Fruit fly (Drosophila melanogaster): ENCODE measurements around the gene aly.
A peak's percentile ranks its signal among the peaks of the same experiment; 100 is the strongest.

The aly gene

DNA sequence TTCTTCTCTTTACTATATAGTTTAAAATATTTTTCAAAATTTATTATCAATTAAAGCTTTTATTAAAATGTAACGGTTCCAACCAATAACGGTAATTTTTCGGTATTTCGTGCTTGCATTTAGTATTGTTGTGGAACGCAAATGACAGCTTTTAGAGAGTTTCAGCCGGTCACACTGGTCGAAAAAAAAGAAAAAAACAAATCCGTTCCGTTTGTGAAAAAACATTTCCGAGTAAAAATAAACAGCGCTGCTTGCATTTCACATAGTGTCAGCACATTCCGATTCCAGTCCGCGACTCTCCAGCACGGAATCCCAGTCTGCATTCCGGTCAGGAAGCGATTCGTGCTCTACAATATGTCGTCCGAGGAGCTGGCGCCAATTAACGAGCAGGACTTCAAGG, 23.9 kb upstream of the aly start, which contains the start of gene CG32485 (continued):
- 0 out of 2 replicates have a peak, but pooled peaks have one; percentile 12 for TF ChIP-seq HLH3B (GFP tag; IDR thresholded peaks at IDR 0.05)
- TF ChIP-seq Hr3 (GFP tag; optimal IDR thresholded peaks at IDR 0.05): no peak
- TF ChIP-seq fd3F (GFP tag; optimal IDR thresholded peaks at IDR 0.05): no peak
- no peak for TF ChIP-seq CG11456 (GFP tag; IDR thresholded peaks at IDR 0.05)
- TF ChIP-seq dysf (GFP tag; IDR thresholded peaks at IDR 0.05): no peak
- TF ChIP-seq Dp (GFP tag; optimal IDR thresholded peaks at IDR 0.05): peak; percentile 32
- no peak for TF ChIP-seq CG11398 (GFP tag; optimal IDR thresholded peaks at IDR 0.05)
- no peak for TF ChIP-seq repo (GFP tag; optimal IDR thresholded peaks at IDR 0.05)
- no peak for TF ChIP-seq toy (GFP tag; IDR thresholded peaks at IDR 0.05)
- TF ChIP-seq CG9876 (GFP tag; optimal IDR thresholded peaks at IDR 0.05): no peak
- TF ChIP-seq CG10366 (GFP tag; IDR thresholded peaks at IDR 0.05): no peak
- TF ChIP-seq sd (tag; optimal IDR thresholded peaks at IDR 0.05): peak; percentile 9
- TF ChIP-seq zen (tag; optimal IDR thresholded peaks at IDR 0.05): no peak
- no peak for TF ChIP-seq CG31388 (GFP tag; optimal IDR thresholded peaks at IDR 0.05)
- TF ChIP-seq Deaf1 (tag; optimal IDR thresholded peaks at IDR 0.05): no peak
- TF ChIP-seq chinmo (GFP tag; IDR thresholded peaks at IDR 0.05; ENCODE audit: partially characterized antibody): no peak
- peak; percentile 64 for TF ChIP-seq MBD-R2 (GFP tag; IDR thresholded peaks at IDR 0.05)
- TF ChIP-seq gfzf (GFP tag; optimal IDR thresholded peaks at IDR 0.05): peak; percentile 79
- TF ChIP-seq Nf-YC (tag; optimal IDR thresholded peaks at IDR 0.05): peak; percentile 63
- no peak for TF ChIP-seq grn (GFP tag; optimal IDR thresholded peaks at IDR 0.05)
- no peak for TF ChIP-seq nerfin-1 (tag; optimal IDR thresholded peaks at IDR 0.05)
- no peak for TF ChIP-seq NfI (GFP tag; optimal IDR thresholded peaks at IDR 0.05)
- TF ChIP-seq E2f2 (GFP tag; IDR thresholded peaks at IDR 0.05): no peak
- TF ChIP-seq CG43689 (GFP tag; IDR thresholded peaks at IDR 0.05): no peak
- no peak for TF ChIP-seq CG4854 (GFP tag; optimal IDR thresholded peaks at IDR 0.05)
- TF ChIP-seq CG9817 (tag; optimal IDR thresholded peaks at IDR 0.05): no peak
- peak; percentile 56 for TF ChIP-seq pzg (GFP tag; optimal IDR thresholded peaks at IDR 0.05)
- no peak for TF ChIP-seq wek (GFP tag; optimal IDR thresholded peaks at IDR 0.05)
- TF ChIP-seq gce (GFP tag; IDR thresholded peaks at IDR 0.05): no peak
- TF ChIP-seq CoRest (tag; optimal IDR thresholded peaks at IDR 0.05): peak; percentile 47
- TF ChIP-seq tio (GFP tag; optimal IDR thresholded peaks at IDR 0.05): no peak
- TF ChIP-seq pan (optimal IDR thresholded peaks at IDR 0.05): no peak
- no peak for TF ChIP-seq pan (GFP tag; optimal IDR thresholded peaks at IDR 0.05 in 1 of 2, IDR thresholded peaks at IDR 0.05 in 1 of 2)
- no peak for TF ChIP-seq zfh1 (GFP tag; IDR thresholded peaks at IDR 0.05)
- no peak for TF ChIP-seq kah (GFP tag; optimal IDR thresholded peaks at IDR 0.05)
- TF ChIP-seq Six4 (GFP tag; optimal IDR thresholded peaks at IDR 0.05): no peak
- no peak for TF ChIP-seq CG34422 (GFP tag; IDR thresholded peaks at IDR 0.05)
- peak; percentile 53; the same call in 1 of the 2 replicates for TF ChIP-seq CG32772 (GFP tag; IDR thresholded peaks at IDR 0.05)
- TF ChIP-seq HLH4C (GFP tag; IDR thresholded peaks at IDR 0.05; ENCODE audit: partially characterized antibody): no peak
- TF ChIP-seq maf-S (GFP tag; optimal IDR thresholded peaks at IDR 0.05): no peak
- no peak for TF ChIP-seq Rx (GFP tag; IDR thresholded peaks at IDR 0.05)
- TF ChIP-seq CG12659 (GFP tag; optimal IDR thresholded peaks at IDR 0.05): peak; percentile 15
- TF ChIP-seq Sox100B (GFP tag; optimal IDR thresholded peaks at IDR 0.05): no peak
- peak; percentile 9 for TF ChIP-seq nom (GFP tag; optimal IDR thresholded peaks at IDR 0.05)
- TF ChIP-seq trem (tag; optimal IDR thresholded peaks at IDR 0.05): peak; percentile 4
- no peak for TF ChIP-seq CG1602 (GFP tag; optimal IDR thresholded peaks at IDR 0.05)
- TF ChIP-seq ab (GFP tag; optimal IDR thresholded peaks at IDR 0.05): no peak
- TF ChIP-seq CG14965 (GFP tag; optimal IDR thresholded peaks at IDR 0.05; ENCODE audit: borderline replicate concordance): no peak
- TF ChIP-seq Stat92E (GFP tag; optimal IDR thresholded peaks at IDR 0.05): no peak
- TF ChIP-seq stwl (tag; optimal IDR thresholded peaks at IDR 0.05): peak; percentile 55
- no peak for TF ChIP-seq CG15479 (GFP tag; optimal IDR thresholded peaks at IDR 0.05)

All from whole organism, embryonic.